Worm (Caenorhabditis elegans) whole organism, L3 larva: Measurements from ENCODE around the gene rabs-5.

Source experiments
- ZK546.5 ChIP-seq: sonication (generic microtip); optimal IDR thresholded peaks from 2 replicates; lab custom pipeline; 2017; ENCODE audit warnings: missing biosample characterization, missing genetic modification characterization
- ceh-28 ChIP-seq: fragments of 150-350 bp; optimal IDR thresholded peaks from 2 replicates; lab custom pipeline; 2014; ENCODE audit warnings: missing biosample characterization, missing genetic modification reagents, missing genetic modification characterization
- ceh-82 ChIP-seq: fragments of 150-350 bp; optimal IDR thresholded peaks from 2 replicates; lab custom pipeline; 2014; ENCODE audit warnings: missing biosample characterization, missing genetic modification characterization
- nhr-12 ChIP-seq: fragments of 150-350 bp; optimal IDR thresholded peaks from 2 replicates; lab custom pipeline; 2014; ENCODE audit warnings: missing biosample characterization, missing genetic modification characterization
- pqm-1 ChIP-seq: fragments of 150-350 bp; optimal IDR thresholded peaks from 2 replicates; lab custom pipeline; 2017; ENCODE audit warnings: missing biosample characterization, missing genetic modification characterization, inconsistent platforms
- zag-1 ChIP-seq: fragments of 150-350 bp; optimal IDR thresholded peaks from 2 replicates; lab custom pipeline; 2014; ENCODE audit warnings: missing biosample characterization, missing genetic modification characterization
- ztf-11 ChIP-seq: fragments of 150-350 bp; optimal IDR thresholded peaks from 2 replicates; lab custom pipeline; 2014; ENCODE audit warnings: missing biosample characterization, missing genetic modification characterization
- ztf-4 ChIP-seq: fragments of 150-350 bp; optimal IDR thresholded peaks from 2 replicates; lab custom pipeline; 2014; ENCODE audit warnings: missing biosample characterization, missing genetic modification characterization

- peak; percentile 67 for TF ChIP-seq ceh-28 (tag; lab: Kevin White, UChicago)
- TF ChIP-seq nhr-12, result no peak
- TF ChIP-seq ceh-82 (tag; lab: Kevin White, UChicago), result no peak
- no peak for TF ChIP-seq zag-1
- no peak for TF ChIP-seq ztf-4
- no peak for TF ChIP-seq ztf-11 (tag; lab: Kevin White, UChicago)
- TF ChIP-seq ZK546.5 (tag; lab: Kevin White, UChicago), result no peak
- TF ChIP-seq pqm-1 (tag; lab: Kevin White, UChicago), result peak; percentile 36
Measured at ce11 chrIV:8146283-8146682, 38.9 kb upstream of the rabs-5 start.
